Worm (Caenorhabditis elegans): Measurements from ENCODE around the gene dpf-4.

Gene dpf-4

ce11 chrIII:5875418-5875702 lies 16.3 kb downstream of the dpf-4 start:
- TF ChIP-seq madf-5 (GFP tag; IDR thresholded peaks at IDR 0.05) (0 out of 4 replicates have a peak, but pooled peaks of 1 of the 2 experiments have one; percentile 24), hlh-11 (tag; optimal IDR thresholded peaks at IDR 0.05) (no peak), set-16 (GFP tag; IDR thresholded peaks at IDR 0.05) (peak; percentile 57; the same call in 1 of the 2 replicates)

ce11 chrIII:5875705-5876104 lies 16.6 kb downstream of the dpf-4 start:
- TF ChIP-seq D1046.2 (GFP tag; IDR thresholded peaks at IDR 0.05): no peak
- TF ChIP-seq nhr-25 (tag; optimal IDR thresholded peaks at IDR 0.05; ENCODE audit: borderline replicate concordance, insufficient read depth): no peak
- no peak for TF ChIP-seq pha-4 (GFP tag; IDR thresholded peaks at IDR 0.05)
- no peak for TF ChIP-seq pha-4 (tag; optimal IDR thresholded peaks at IDR 0.05)
- TF ChIP-seq duxl-1 (tag; optimal IDR thresholded peaks at IDR 0.05; ENCODE audit: poor library complexity): peak; percentile 42
- no peak for TF ChIP-seq mes-2 (tag; optimal IDR thresholded peaks at IDR 0.05; ENCODE audit: poor library complexity, severe bottlenecking)
- no peak for TF ChIP-seq hlh-30 (tag; optimal IDR thresholded peaks at IDR 0.05; ENCODE audit: insufficient read depth)
- no peak for TF ChIP-seq saeg-2 (GFP tag; IDR thresholded peaks at IDR 0.05)
- no peak for TF ChIP-seq zip-11 (GFP tag; IDR thresholded peaks at IDR 0.05)
- no peak for TF ChIP-seq ceh-44 (GFP tag; IDR thresholded peaks at IDR 0.05)
- no peak for TF ChIP-seq ces-1 (GFP tag; optimal IDR thresholded peaks at IDR 0.05)
- no peak for TF ChIP-seq mep-1 (tag; optimal IDR thresholded peaks at IDR 0.05)
- no peak for TF ChIP-seq fkh-10 (GFP tag; optimal IDR thresholded peaks at IDR 0.05)
- TF ChIP-seq aly-2 (tag; optimal IDR thresholded peaks at IDR 0.05): no peak
- TF ChIP-seq T20F7.1 (GFP tag; optimal IDR thresholded peaks at IDR 0.05): no peak
- no peak for TF ChIP-seq zag-1 (tag; optimal IDR thresholded peaks at IDR 0.05)
- no peak for TF ChIP-seq daf-16 (GFP tag; optimal IDR thresholded peaks at IDR 0.05)
- peak; percentile 80 for TF ChIP-seq daf-16 (tag; optimal IDR thresholded peaks at IDR 0.05)
- TF ChIP-seq ZK546.5 (tag; optimal IDR thresholded peaks at IDR 0.05): no peak
- peak; percentile 21 for TF ChIP-seq nhr-28 (tag; optimal IDR thresholded peaks at IDR 0.05)
- TF ChIP-seq spr-1 (tag; optimal IDR thresholded peaks at IDR 0.05): no peak
- no peak for TF ChIP-seq arid-1 (GFP tag; conservative IDR thresholded peaks at IDR 0.05)
- TF ChIP-seq ceh-82 (tag; optimal IDR thresholded peaks at IDR 0.05): no peak
- TF ChIP-seq daf-8 (GFP tag; IDR thresholded peaks at IDR 0.05): no peak

- TF ChIP-seq vab-7 (GFP tag; IDR thresholded peaks at IDR 0.05): no peak
- TF ChIP-seq ama-1 (optimal IDR thresholded peaks at IDR 0.05): peak; percentile 97
- peak in 1 of 2 experiments; percentile 96 for TF ChIP-seq unc-62 (GFP tag; optimal IDR thresholded peaks at IDR 0.05 in 1 of 2)
- no peak for TF ChIP-seq unc-62 (tag; optimal IDR thresholded peaks at IDR 0.05)
- peak; percentile 28 for TF ChIP-seq dpl-1 (GFP tag; optimal IDR thresholded peaks at IDR 0.05)
- peak; percentile 43 for TF ChIP-seq mxl-3 (GFP tag; optimal IDR thresholded peaks at IDR 0.05)
- TF ChIP-seq lin-15B (tag; optimal IDR thresholded peaks at IDR 0.05): no peak
- TF ChIP-seq hlh-30 (tag; optimal IDR thresholded peaks at IDR 0.05; ENCODE audit: insufficient read depth): peak; percentile 36
- TF ChIP-seq mes-2 (tag; optimal IDR thresholded peaks at IDR 0.05; ENCODE audit: poor library complexity, severe bottlenecking): peak; percentile 12
- no peak for TF ChIP-seq D1046.2 (GFP tag; IDR thresholded peaks at IDR 0.05)
- TF ChIP-seq mep-1 (tag; optimal IDR thresholded peaks at IDR 0.05): peak; percentile 46
- no peak for TF ChIP-seq rbr-2 (tag; optimal IDR thresholded peaks at IDR 0.05)
- TF ChIP-seq Y48G9A.11 (GFP tag; IDR thresholded peaks at IDR 0.05): peak; percentile 37; the same call in 1 of the 2 replicates
- TF ChIP-seq dve-1 (tag; optimal IDR thresholded peaks at IDR 0.05; ENCODE audit: insufficient read depth): peak; percentile 12
- no peak for TF ChIP-seq nhr-11 (tag; optimal IDR thresholded peaks at IDR 0.05)
- TF ChIP-seq zip-2 (tag; optimal IDR thresholded peaks at IDR 0.05): no peak
- no peak for TF ChIP-seq php-3 (GFP tag; IDR thresholded peaks at IDR 0.05)
- no peak for TF ChIP-seq zag-1 (tag; optimal IDR thresholded peaks at IDR 0.05)
- peak; percentile 32 for TF ChIP-seq lin-13 (GFP tag; optimal IDR thresholded peaks at IDR 0.05)
- no peak for TF ChIP-seq lin-1 (GFP tag; IDR thresholded peaks at IDR 0.05)
- TF ChIP-seq egl-43 (GFP tag; IDR thresholded peaks at IDR 0.05): peak; percentile 59; the same call in 1 of the 2 replicates
- TF ChIP-seq nhr-28 (tag; optimal IDR thresholded peaks at IDR 0.05): peak; percentile 7
- TF ChIP-seq hmg-1.1 (GFP tag; IDR thresholded peaks at IDR 0.05): no peak
- TF ChIP-seq lin-38 (GFP tag; IDR thresholded peaks at IDR 0.05): peak; percentile 76
- peak in 1 of 2 experiments; percentile 56 for TF ChIP-seq hif-1 (tag; optimal IDR thresholded peaks at IDR 0.05)
- 0 out of 2 replicates have a peak, but pooled peaks have one; percentile 11 for TF ChIP-seq tra-1 (GFP tag; IDR thresholded peaks at IDR 0.05)
- TF ChIP-seq ceh-82 (tag; optimal IDR thresholded peaks at IDR 0.05): no peak
- peak; percentile 63 for TF ChIP-seq unc-130 (GFP tag; optimal IDR thresholded peaks at IDR 0.05)
Measured at ce11 chrIII:5876140-5876675, 17.1 kb downstream of the dpf-4 start, which contains the start of gene aldo-2. aldo-2 (minus strand) TSS chrIII:5876625.

Data from whole organism, L4 larva.